Worm (Caenorhabditis elegans) whole organism, L4 larva: ENCODE results near the gene col-144.
A peak's percentile ranks its signal among the peaks of the same experiment; 100 is the strongest.

Experiments
- F44E2.7 ChIP-seq: fragments of 200-800 bp; sonication (Bioruptor generic); IDR thresholded peaks from 2 replicates; pipeline ENCODE4 v2.1.2; 2022; ENCODE audit warnings: missing genetic modification characterization, missing compliant biosample characterization
- T26A8.4 ChIP-seq: fragments of 200-800 bp; sonication (Bioruptor generic); IDR thresholded peaks from 2 replicates; pipeline ENCODE4 v1.3.6; 2022; ENCODE audit warnings: missing genetic modification characterization, missing compliant biosample characterization
- Y75B8A.6 ChIP-seq: fragments of 200-800 bp; sonication (Bioruptor generic); IDR thresholded peaks from 2 replicates; pipeline ENCODE4 v1.3.6; 2022; ENCODE audit warnings: missing genetic modification reagents, missing genetic modification characterization, missing compliant biosample characterization
- aha-1 ChIP-seq: fragments of 150-350 bp; peaks from one replicate; lab custom pipeline; 2014; ENCODE audit warnings: missing biosample characterization, missing genetic modification characterization
- attf-4 ChIP-seq: sonication (generic microtip); optimal IDR thresholded peaks from 3 replicates; lab custom pipeline; 2017; ENCODE audit warnings: missing biosample characterization, missing genetic modification characterization
- ceh-32 ChIP-seq: sonication (generic microtip); optimal IDR thresholded peaks from 2 replicates; lab custom pipeline; 2016; ENCODE audit warnings: mild to moderate bottlenecking, missing genetic modification characterization, missing compliant biosample characterization; ENCODE audit not compliant: poor library complexity
- ceh-82 ChIP-seq: sonication (generic microtip); optimal IDR thresholded peaks from 2 replicates; lab custom pipeline; 2017; ENCODE audit warnings: missing biosample characterization, missing genetic modification characterization
- ctbp-1 ChIP-seq: fragments of 200-800 bp; sonication (Bioruptor generic); IDR thresholded peaks from 2 replicates; pipeline ENCODE4 v1.3.6; 2022; ENCODE audit warnings: missing genetic modification reagents, missing genetic modification characterization, missing compliant biosample characterization
- dpl-1 ChIP-seq: fragments of 150-350 bp; optimal IDR thresholded peaks from 2 replicates; lab custom pipeline; 2014; ENCODE audit warnings: missing biosample characterization, missing genetic modification reagents, missing genetic modification characterization
- duxl-1 ChIP-seq: sonication (generic microtip); optimal IDR thresholded peaks from 2 replicates; lab custom pipeline; 2016; ENCODE audit warnings: mild to moderate bottlenecking, missing genetic modification characterization, moderate library complexity, missing compliant biosample characterization; ENCODE audit not compliant: poor library complexity
- dve-1 ChIP-seq: sonication (generic microtip); optimal IDR thresholded peaks from 2 replicates; lab custom pipeline; 2017; ENCODE audit warnings: antibody characterized with exemption, mild to moderate bottlenecking, missing genetic modification characterization, missing compliant biosample characterization; ENCODE audit not compliant: insufficient read depth
- egl-43 ChIP-seq: fragments of 200-800 bp; sonication (Bioruptor generic); IDR thresholded peaks from 2 replicates; pipeline ENCODE4 v1.3.6; 2022; ENCODE audit warnings: missing genetic modification reagents, missing genetic modification characterization, missing compliant biosample characterization
- hif-1 ChIP-seq, 2 experiments: sonication (generic microtip); optimal IDR thresholded peaks; 2 replicates each; lab custom pipeline; 2016 to 2017; ENCODE audit warnings: missing compliant biosample characterization in 2 of 2, missing genetic modification characterization in 2 of 2, missing genetic modification reagents in 2 of 2, missing genotype in 2 of 2, mild to moderate bottlenecking in 1 of 2
- hlh-11 ChIP-seq: fragments of 200-800 bp; sonication (Bioruptor generic); optimal IDR thresholded peaks from 2 replicates; lab custom pipeline; 2018; ENCODE audit warnings: mild to moderate bottlenecking, missing genetic modification characterization, missing compliant biosample characterization
- hmg-1.1 ChIP-seq: fragments of 200-800 bp; sonication (Bioruptor generic); IDR thresholded peaks from 2 replicates; pipeline ENCODE4 v1.3.6; 2022; ENCODE audit warnings: missing genetic modification reagents, missing genetic modification characterization, missing compliant biosample characterization
- lin-1 ChIP-seq: fragments of 200-800 bp; sonication (Bioruptor generic); IDR thresholded peaks from 2 replicates; pipeline ENCODE4 v1.3.6; 2022; ENCODE audit warnings: missing genetic modification reagents, missing genetic modification characterization, missing compliant biosample characterization
- lin-13 ChIP-seq: fragments of 150-350 bp; optimal IDR thresholded peaks from 2 replicates; lab custom pipeline; 2014; ENCODE audit warnings: missing biosample characterization, missing genetic modification reagents, missing genetic modification characterization
- lir-3 ChIP-seq: sonication (generic microtip); optimal IDR thresholded peaks from 2 replicates; lab custom pipeline; 2016; ENCODE audit warnings: mild to moderate bottlenecking, missing genetic modification characterization, missing compliant biosample characterization
- madf-5 ChIP-seq, 2 experiments: fragments of 200-800 bp; sonication (Bioruptor generic); IDR thresholded peaks; 2 replicates each; pipeline ENCODE4 v1.3.6; 2022; ENCODE audit warnings: missing compliant biosample characterization in 2 of 2, missing genetic modification characterization in 2 of 2
- mdt-29 ChIP-seq: fragments of 200-800 bp; sonication (Bioruptor generic); IDR thresholded peaks from 2 replicates; pipeline ENCODE4 v1.3.6; 2022; ENCODE audit warnings: missing genetic modification reagents, missing genetic modification characterization, missing compliant biosample characterization
- nhr-10 ChIP-seq: fragments of 150-350 bp; optimal IDR thresholded peaks from 2 replicates; lab custom pipeline; 2014; ENCODE audit warnings: missing biosample characterization, missing genetic modification characterization
- nhr-102 ChIP-seq: sonication (generic microtip); optimal IDR thresholded peaks from 2 replicates; lab custom pipeline; 2016; ENCODE audit warnings: mild to moderate bottlenecking, missing genetic modification characterization, moderate library complexity, missing compliant biosample characterization
- nhr-237 ChIP-seq: sonication (generic microtip); optimal IDR thresholded peaks from 2 replicates; lab custom pipeline; 2017; ENCODE audit warnings: missing biosample characterization, missing genetic modification characterization
- nhr-42 ChIP-seq: fragments of 200-800 bp; sonication (Bioruptor generic); IDR thresholded peaks from 2 replicates; pipeline ENCODE4 v1.3.6; 2022; ENCODE audit warnings: missing genetic modification characterization, missing compliant biosample characterization
- nhr-6 ChIP-seq: fragments of 150-350 bp; optimal IDR thresholded peaks from 2 replicates; lab custom pipeline; 2014; ENCODE audit warnings: missing biosample characterization, missing genetic modification characterization
- pha-4 ChIP-seq, 2 experiments: fragments of 150-350 bp in 1 of 2; fragments of 200-800 bp in 1 of 2; sonication (Bioruptor generic) in 1 of 2; IDR thresholded peaks in 1 of 2; optimal IDR thresholded peaks in 1 of 2; 2 replicates each; pipeline versions ENCODE4 v1.3.6 to Lab custom; 2014 to 2022; ENCODE audit warnings: missing genetic modification characterization in 2 of 2, missing genetic modification reagents in 2 of 2, missing biosample characterization in 1 of 2, missing compliant biosample characterization in 1 of 2
- pqm-1 ChIP-seq: sonication (generic microtip); optimal IDR thresholded peaks from 2 replicates; lab custom pipeline; 2017; ENCODE audit warnings: missing biosample characterization, missing genetic modification characterization
- rbr-2 ChIP-seq: sonication (generic microtip); optimal IDR thresholded peaks from 2 replicates; lab custom pipeline; 2016; ENCODE audit warnings: missing genotype, missing genetic modification characterization, missing compliant biosample characterization
- saeg-2 ChIP-seq: fragments of 200-800 bp; sonication (Bioruptor generic); IDR thresholded peaks from 2 replicates; pipeline ENCODE4 v1.3.6; 2022; ENCODE audit warnings: missing genetic modification reagents, missing genetic modification characterization, missing compliant biosample characterization
- spr-1 ChIP-seq: sonication (generic microtip); optimal IDR thresholded peaks from 2 replicates; lab custom pipeline; 2016; ENCODE audit warnings: mild to moderate bottlenecking, missing genetic modification characterization, missing compliant biosample characterization
- tag-97 ChIP-seq: fragments of 200-800 bp; sonication (Bioruptor generic); IDR thresholded peaks from 2 replicates; pipeline ENCODE4 v1.3.6; 2022; ENCODE audit warnings: missing genetic modification characterization, missing compliant biosample characterization
- tra-1 ChIP-seq: fragments of 200-800 bp; sonication (Bioruptor generic); IDR thresholded peaks from 2 replicates; pipeline ENCODE4 v1.3.6; 2022; ENCODE audit warnings: missing genetic modification reagents, missing genetic modification characterization, missing compliant biosample characterization
- unc-62 ChIP-seq, 3 experiments: fragments of 150-350 bp in 1 of 3; sonication (generic microtip); optimal IDR thresholded peaks in 2 of 3; peaks in 1 of 3; 1 replicate in 1 of 3; 2 replicates in 2 of 3; lab custom pipeline; 2014 to 2017; ENCODE audit warnings: missing biosample characterization in 3 of 3, missing genetic modification characterization in 3 of 3, missing genetic modification reagents in 3 of 3, missing genotype in 1 of 3
- vab-7 ChIP-seq: fragments of 200-800 bp; sonication (Bioruptor generic); IDR thresholded peaks from 2 replicates; pipeline ENCODE4 v1.3.6; 2022; ENCODE audit warnings: missing genetic modification reagents, missing genetic modification characterization, missing compliant biosample characterization

Gene col-144

DNA sequence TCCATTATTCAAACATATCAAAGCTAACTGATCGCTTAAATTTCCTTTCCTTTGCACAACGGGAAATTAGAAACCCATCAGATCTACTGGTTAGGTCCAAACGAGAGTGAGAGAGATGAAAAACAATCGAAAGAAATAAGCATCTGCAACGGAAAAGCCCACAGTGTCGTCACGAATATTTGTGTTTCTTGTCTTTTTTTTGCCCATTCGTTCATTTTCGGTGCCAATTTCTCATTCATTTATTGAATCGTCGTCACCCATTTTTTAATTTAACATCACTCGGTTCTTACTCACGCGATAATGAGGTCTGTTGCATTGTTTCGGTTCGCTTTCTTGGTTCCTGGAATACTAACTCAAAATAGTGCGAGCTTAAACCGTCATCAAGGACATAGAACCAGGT is 36.3 kb downstream of the col-144 start, which contains the start of gene F21C10.6:
Gene F21C10.6 (plus strand): TSS at position 301 of the 400 bp plus-strand sequence.
- TF ChIP-seq ceh-32 = no peak
- TF ChIP-seq lin-1 (GFP tag; lab: Robert Waterston, UW) = no peak
- TF ChIP-seq T26A8.4 (GFP tag; lab: Robert Waterston, UW) = no peak
- TF ChIP-seq pqm-1 (tag; lab: Kevin White, UChicago) = no peak
- TF ChIP-seq nhr-10 (tag; lab: Kevin White, UChicago) = no peak
- TF ChIP-seq attf-4 (tag; lab: Kevin White, UChicago) = no peak
- no peak for TF ChIP-seq mdt-29 (GFP tag; lab: Robert Waterston, UW)
- TF ChIP-seq, all 104 proteins: peak for 0

DNA sequence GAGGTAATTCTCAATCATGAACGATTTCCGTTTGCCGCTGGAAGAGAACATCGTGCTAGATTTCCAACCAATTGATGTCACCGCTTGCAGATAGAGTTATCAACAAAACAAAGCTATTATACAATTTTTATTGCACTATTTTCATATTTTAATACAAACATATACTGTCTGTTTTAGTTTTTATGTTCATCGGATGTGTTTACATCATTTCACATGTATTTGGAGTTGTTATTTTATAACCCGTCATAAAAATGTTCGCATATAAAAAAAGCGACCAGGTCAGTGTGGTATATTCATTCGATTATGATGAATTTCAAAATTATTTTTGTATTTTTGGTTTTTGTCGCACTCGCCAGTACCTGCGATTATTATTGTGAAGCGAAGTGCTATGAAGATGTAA is 37.3 kb downstream of the col-144 start, which contains the start of gene F21C10.11:
Gene F21C10.11 (plus strand): TSS at position 301 of the 400 bp plus-strand sequence.
- TF ChIP-seq saeg-2 (GFP tag; lab: Robert Waterston, UW) (no peak), madf-5 (GFP tag; IDR thresholded peaks at IDR 0.05; lab: Robert Waterston, UW) (no peak), aha-1 (tag; lab: Kevin White, UChicago) (peak; percentile 76)
- TF ChIP-seq, all 104 proteins: peak for 1

DNA sequence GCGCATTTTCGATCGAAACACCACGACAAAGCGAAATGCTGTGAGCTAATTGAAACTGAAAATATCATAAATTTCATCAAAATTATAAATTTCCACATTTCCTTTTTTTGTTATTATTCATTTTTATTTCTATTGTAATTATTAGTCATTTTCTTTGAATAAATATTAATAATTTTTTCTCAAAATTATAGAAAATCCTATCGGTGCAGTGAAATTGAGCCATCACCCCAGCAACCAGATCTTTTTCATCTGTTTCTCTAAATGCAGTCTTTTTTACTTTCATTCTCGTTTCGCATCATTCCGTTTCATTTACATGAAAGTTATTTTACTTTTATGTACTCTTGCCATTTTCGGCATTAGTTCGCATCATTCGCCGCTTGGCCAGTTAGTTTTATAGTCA is 38.4 kb downstream of the col-144 start, which contains the start of gene F21C10.13:
Gene F21C10.13 (plus strand): TSS at position 301 of the 400 bp plus-strand sequence.
- no peak for TF ChIP-seq ctbp-1 (GFP tag; lab: Robert Waterston, UW)
- no peak for TF ChIP-seq spr-1 (tag; lab: Kevin White, UChicago)
- no peak for TF ChIP-seq pha-4 (GFP tag; IDR thresholded peaks at IDR 0.05; lab: Robert Waterston, UW)
- no peak for TF ChIP-seq pha-4 (tag; optimal IDR thresholded peaks at IDR 0.05; lab: Kevin White, UChicago)
- no peak for TF ChIP-seq nhr-42 (GFP tag; lab: Robert Waterston, UW)
- TF ChIP-seq nhr-102 = no peak
- TF ChIP-seq nhr-6 (tag; lab: Kevin White, UChicago) = no peak
- TF ChIP-seq rbr-2 (tag; lab: Kevin White, UChicago) = no peak
- no peak for TF ChIP-seq dve-1 (tag; lab: Kevin White, UChicago)
- TF ChIP-seq tra-1 (GFP tag; lab: Robert Waterston, UW) = no peak
- TF ChIP-seq hif-1 (tag; optimal IDR thresholded peaks at IDR 0.05; lab: Kevin White, UChicago) = no peak
- TF ChIP-seq Y75B8A.6 (GFP tag; lab: Robert Waterston, UW) = no peak
- TF ChIP-seq nhr-10 (tag; lab: Kevin White, UChicago) = no peak
- no peak for TF ChIP-seq lir-3
- TF ChIP-seq lin-13 (GFP tag; lab: Kevin White, UChicago) = no peak
- TF ChIP-seq hlh-11 (tag; lab: Kevin White, UChicago) = no peak
- no peak for TF ChIP-seq lin-1 (GFP tag; lab: Robert Waterston, UW)
- no peak for TF ChIP-seq F44E2.7 (GFP tag; lab: Robert Waterston, UW)
- no peak for TF ChIP-seq nhr-237 (tag; lab: Kevin White, UChicago)

DNA sequence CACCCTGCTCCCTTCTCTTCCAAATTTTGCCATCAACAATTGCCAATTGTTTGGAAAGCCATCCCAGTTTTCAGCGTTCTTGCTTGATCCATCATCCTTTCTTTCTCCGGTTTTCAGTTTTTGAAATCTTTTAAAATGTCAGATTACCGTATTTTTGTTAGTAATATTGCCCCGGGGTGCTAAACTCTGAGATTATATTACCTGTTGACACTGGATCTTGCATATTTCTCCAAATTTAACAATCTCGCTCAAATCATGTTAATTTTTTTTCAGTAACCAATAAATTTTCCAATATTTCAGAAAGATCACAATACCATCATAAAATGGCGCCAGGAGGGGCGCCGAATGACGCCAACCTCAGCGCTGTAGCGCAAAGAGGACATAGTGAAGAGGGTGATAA is 48.0 kb downstream of the col-144 start, which contains the start of gene F21C10.7:
Gene F21C10.7 (plus strand): TSS at position 301 of the 400 bp plus-strand sequence.
- no peak for TF ChIP-seq hmg-1.1 (GFP tag; lab: Robert Waterston, UW)
- TF ChIP-seq duxl-1 (tag; lab: Kevin White, UChicago) = no peak
- TF ChIP-seq lin-1 (GFP tag; lab: Robert Waterston, UW) = no peak
- TF ChIP-seq ctbp-1 (GFP tag; lab: Robert Waterston, UW) = no peak

DNA sequence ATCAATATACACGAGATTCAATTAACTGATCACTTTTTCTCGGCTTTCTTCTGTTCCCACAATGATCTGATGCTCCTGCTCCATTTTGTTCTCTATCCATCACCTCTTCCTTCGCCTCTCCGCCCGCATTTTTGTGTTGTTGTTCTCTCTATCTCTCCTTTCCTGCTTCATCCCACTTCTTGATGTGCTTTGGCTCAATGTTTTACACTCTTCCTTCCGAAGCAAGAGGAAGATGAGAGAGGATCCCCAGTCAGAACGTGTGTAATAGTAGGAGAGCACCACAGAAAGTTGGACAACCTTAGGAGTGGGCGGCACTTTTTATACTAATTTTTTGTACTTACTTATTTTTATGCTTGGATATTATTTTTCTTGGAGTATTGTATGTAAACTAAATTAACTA is 48.5 kb downstream of the col-144 start:
- TF ChIP-seq vab-7 (GFP tag; lab: Robert Waterston, UW) = no peak
- TF ChIP-seq ceh-82 (tag; lab: Kevin White, UChicago) = no peak
- TF ChIP-seq tag-97 (GFP tag; lab: Robert Waterston, UW) = no peak
- no peak for TF ChIP-seq dpl-1 (GFP tag; lab: Kevin White, UChicago)
- peak in 1 of 2 experiments; percentile 73 for TF ChIP-seq unc-62 (GFP tag; optimal IDR thresholded peaks at IDR 0.05 in 1 of 2; lab: Kevin White, UChicago)
- TF ChIP-seq unc-62 (tag; optimal IDR thresholded peaks at IDR 0.05; lab: Kevin White, UChicago) = no peak
- TF ChIP-seq egl-43 = no peak
